Fruit fly (Drosophila melanogaster) whole organism, embryonic: ENCODE data around the gene armi.

Experiments
- Ada2b ChIP-seq: fragments of 200-800 bp; sonication (Bioruptor generic); IDR thresholded peaks from 2 replicates; pipeline ENCODE4 v1.3.6; 2022; ENCODE audit warnings: missing biosample characterization, missing genetic modification characterization
- Adf1 ChIP-seq: fragments of 200-800 bp; sonication (Bioruptor generic); IDR thresholded peaks from 2 replicates; pipeline ENCODE4 v1.3.6; 2022; ENCODE audit warnings: missing biosample characterization, missing genetic modification characterization
- CG10267 ChIP-seq: fragments of 200-800 bp; sonication (Bioruptor generic); optimal IDR thresholded peaks from 2 replicates; lab custom pipeline; 2018; ENCODE audit warnings: missing biosample characterization, mild to moderate bottlenecking, missing genetic modification characterization, moderate library complexity
- CG11456 ChIP-seq: fragments of 200-800 bp; sonication (Bioruptor generic); IDR thresholded peaks from 3 replicates; pipeline ENCODE4 v1.3.6; 2022; ENCODE audit warnings: missing biosample characterization, missing genetic modification characterization
- CG12769 ChIP-seq: fragments of 200-800 bp; sonication (Bioruptor generic); optimal IDR thresholded peaks from 2 replicates; lab custom pipeline; 2019; ENCODE audit warnings: missing biosample characterization, mild to moderate bottlenecking, missing genetic modification characterization, moderate library complexity
- CG15011 ChIP-seq: fragments of 200-800 bp; sonication (Bioruptor generic); optimal IDR thresholded peaks from 3 replicates; lab custom pipeline; 2018; ENCODE audit warnings: missing biosample characterization, mild to moderate bottlenecking, missing genetic modification characterization
- CG1602 ChIP-seq: fragments of 200-800 bp; sonication (Bioruptor generic); optimal IDR thresholded peaks from 3 replicates; lab custom pipeline; 2016; ENCODE audit warnings: missing biosample characterization, missing genetic modification characterization
- CG1603 ChIP-seq: fragments of 200-800 bp; sonication (Bioruptor generic); optimal IDR thresholded peaks from 2 replicates; lab custom pipeline; 2019; ENCODE audit warnings: missing biosample characterization, mild to moderate bottlenecking, missing genetic modification characterization, moderate library complexity
- CG17385 ChIP-seq: fragments of 200-800 bp; sonication (Bioruptor generic); optimal IDR thresholded peaks from 3 replicates; lab custom pipeline; 2018; ENCODE audit warnings: missing biosample characterization, mild to moderate bottlenecking, missing genetic modification characterization
- CG2199 ChIP-seq: fragments of 200-800 bp; sonication (Bioruptor generic); IDR thresholded peaks from 3 replicates; pipeline ENCODE4 v1.3.6; 2022; ENCODE audit warnings: missing biosample characterization, missing genetic modification characterization
- CG2889 ChIP-seq: fragments of 200-800 bp; sonication (Bioruptor generic); IDR thresholded peaks from 3 replicates; pipeline ENCODE4 v1.3.6; 2022; ENCODE audit warnings: missing biosample characterization, missing genetic modification characterization
- CG3065 ChIP-seq: fragments of 200-800 bp; sonication (Bioruptor generic); optimal IDR thresholded peaks from 2 replicates; lab custom pipeline; 2016; ENCODE audit warnings: missing biosample characterization, missing genetic modification characterization
- CG3163 ChIP-seq: fragments of 200-800 bp; sonication (Bioruptor generic); optimal IDR thresholded peaks from 3 replicates; lab custom pipeline; 2016; ENCODE audit warnings: missing biosample characterization, missing genetic modification characterization
- CG3726 ChIP-seq: fragments of 200-800 bp; sonication (Bioruptor generic); IDR thresholded peaks from 3 replicates; pipeline ENCODE4, ENCODE4 v1.3.6; 2022; ENCODE audit warnings: missing biosample characterization, missing genetic modification characterization
- CG4404 ChIP-seq: fragments of 200-800 bp; sonication (Bioruptor generic); IDR thresholded peaks from 2 replicates; pipeline ENCODE4 v1.3.6; 2022; ENCODE audit warnings: missing biosample characterization, missing genetic modification characterization
- CG6813 ChIP-seq: fragments of 200-800 bp; sonication (Bioruptor generic); optimal IDR thresholded peaks from 2 replicates; lab custom pipeline; 2017; ENCODE audit warnings: missing biosample characterization, missing genetic modification characterization, mild to moderate bottlenecking, moderate library complexity, missing genetic modification reagents
- CG7786 ChIP-seq: fragments of 200-800 bp; sonication (Bioruptor generic); optimal IDR thresholded peaks from 2 replicates; lab custom pipeline; 2016; ENCODE audit warnings: missing biosample characterization, missing genetic modification characterization
- CG8388 ChIP-seq: fragments of 200-800 bp; sonication (Bioruptor generic); optimal IDR thresholded peaks from 2 replicates; lab custom pipeline; 2019; ENCODE audit warnings: missing biosample characterization, mild to moderate bottlenecking, missing genetic modification characterization, moderate library complexity
- CG9727 ChIP-seq: fragments of 200-800 bp; sonication (Bioruptor generic); optimal IDR thresholded peaks from 3 replicates; lab custom pipeline; 2017; ENCODE audit warnings: missing biosample characterization, mild to moderate bottlenecking, missing genetic modification characterization
- Dll ChIP-seq: fragments of 200-800 bp; sonication (Bioruptor generic); IDR thresholded peaks from 4 replicates; pipeline ENCODE4 v1.3.6; 2022; ENCODE audit warnings: missing biosample characterization, missing genetic modification characterization; ENCODE audit not compliant: partially characterized antibody
- Med ChIP-seq: fragments of 200-800 bp; sonication (Bioruptor generic); peaks from one replicate; lab custom pipeline; 2016; ENCODE audit warnings: missing biosample characterization, missing genetic modification characterization, mild to moderate bottlenecking, inconsistent platforms, moderate library complexity
- NfI ChIP-seq: fragments of 200-800 bp; sonication (Bioruptor generic); optimal IDR thresholded peaks from 3 replicates; lab custom pipeline; 2018; ENCODE audit warnings: missing biosample characterization, mild to moderate bottlenecking, missing genetic modification characterization, moderate library complexity
- PHDP ChIP-seq: fragments of 200-800 bp; sonication (Bioruptor generic); optimal IDR thresholded peaks from 3 replicates; lab custom pipeline; 2018; ENCODE audit warnings: missing biosample characterization, mild to moderate bottlenecking, missing genetic modification characterization, moderate library complexity
- Ptx1 ChIP-seq: fragments of 200-800 bp; sonication (Bioruptor generic); IDR thresholded peaks from 2 replicates; pipeline ENCODE4 v1.3.6; 2022; ENCODE audit warnings: missing biosample characterization, missing genetic modification characterization
- Rx ChIP-seq: fragments of 200-800 bp; sonication (Bioruptor generic); IDR thresholded peaks from 2 replicates; pipeline ENCODE4 v1.3.6; 2022; ENCODE audit warnings: missing biosample characterization, missing genetic modification characterization
- Six4 ChIP-seq: fragments of 200-800 bp; sonication (Bioruptor generic); optimal IDR thresholded peaks from 2 replicates; lab custom pipeline; 2016; ENCODE audit warnings: missing biosample characterization, missing genetic modification characterization
- Ssrp ChIP-seq: fragments of 200-800 bp; sonication (Bioruptor generic); optimal IDR thresholded peaks from 2 replicates; lab custom pipeline; 2018; ENCODE audit warnings: missing biosample characterization, mild to moderate bottlenecking, missing genetic modification characterization, moderate library complexity
- Stat92E ChIP-seq, 3 experiments: fragments of >200 bp in 2 of 3; fragments of 200-800 bp in 1 of 3; sonication (Bioruptor generic) in 1 of 3; optimal IDR thresholded peaks; 2 replicates each; lab custom pipeline; 2017 to 2019; ENCODE audit warnings: missing biosample characterization in 3 of 3, missing genetic modification characterization in 3 of 3, mild to moderate bottlenecking in 1 of 3, moderate library complexity in 1 of 3
- cg ChIP-seq: fragments of 200-800 bp; sonication (Bioruptor generic); optimal IDR thresholded peaks from 3 replicates; lab custom pipeline; 2019; ENCODE audit warnings: missing biosample characterization, mild to moderate bottlenecking, missing genetic modification characterization, moderate library complexity
- chn ChIP-seq: fragments of 200-800 bp; sonication (Bioruptor generic); optimal IDR thresholded peaks from 2 replicates; lab custom pipeline; 2016; ENCODE audit warnings: missing biosample characterization, missing genetic modification characterization
- dysf ChIP-seq: fragments of 200-800 bp; sonication (Bioruptor generic); IDR thresholded peaks from 3 replicates; pipeline ENCODE4 v1.3.6; 2022; ENCODE audit warnings: missing biosample characterization, missing genetic modification characterization
- en ChIP-seq: fragments of 200-800 bp; sonication (Bioruptor generic); optimal IDR thresholded peaks from 2 replicates; lab custom pipeline; 2016; ENCODE audit warnings: missing biosample characterization, missing genetic modification characterization
- esg ChIP-seq: fragments of 200-800 bp; sonication (Bioruptor generic); conservative IDR thresholded peaks from 2 replicates; pipeline ENCODE4 v1.3.6; 2022; ENCODE audit warnings: missing biosample characterization, missing genetic modification characterization
- eve ChIP-seq, 2 experiments: fragments of >200 bp; optimal IDR thresholded peaks; 2 replicates each; lab custom pipeline; 2017; ENCODE audit warnings: missing biosample characterization in 2 of 2, missing genetic modification characterization in 2 of 2
- fru ChIP-seq: fragments of >200 bp; optimal IDR thresholded peaks from 2 replicates; lab custom pipeline; 2017
- hth ChIP-seq: fragments of >200 bp; optimal IDR thresholded peaks from 2 replicates; lab custom pipeline; 2017; ENCODE audit warnings: inconsistent platforms
- pan ChIP-seq, 4 experiments: fragments of >200 bp in 3 of 4; fragments of 200-800 bp in 1 of 4; sonication (Bioruptor generic) in 1 of 4; optimal IDR thresholded peaks in 3 of 4; IDR thresholded peaks in 1 of 4; 2 replicates each; pipeline versions ENCODE4 v1.3.6 to Lab custom; 2017 to 2022; ENCODE audit warnings: missing biosample characterization in 2 of 4, missing genetic modification characterization in 2 of 4, mixed read lengths in 1 of 4
- pho ChIP-seq: fragments of 200-800 bp; sonication (Bioruptor generic); optimal IDR thresholded peaks from 2 replicates; lab custom pipeline; 2016; ENCODE audit warnings: missing biosample characterization, missing genetic modification characterization
- prd ChIP-seq, 3 experiments: fragments of >200 bp in 2 of 3; fragments of 200-800 bp in 1 of 3; sonication (Bioruptor generic) in 1 of 3; optimal IDR thresholded peaks in 2 of 3; IDR thresholded peaks in 1 of 3; 2 replicates in 2 of 3; 3 replicates in 1 of 3; pipeline versions ENCODE4 v1.3.6 to Lab custom; 2017 to 2022; ENCODE audit warnings: missing biosample characterization in 1 of 3, missing genetic modification characterization in 1 of 3
- pzg ChIP-seq: fragments of 200-800 bp; sonication (Bioruptor generic); optimal IDR thresholded peaks from 3 replicates; lab custom pipeline; 2018; ENCODE audit warnings: missing biosample characterization, mild to moderate bottlenecking, missing genetic modification characterization, moderate library complexity
- rib ChIP-seq: fragments of 200-800 bp; sonication (Bioruptor generic); IDR thresholded peaks from 2 replicates; pipeline ENCODE4 v1.3.6; 2022; ENCODE audit warnings: missing biosample characterization, missing genetic modification characterization
- run ChIP-seq: fragments of 200-800 bp; sonication (Bioruptor generic); optimal IDR thresholded peaks from 3 replicates; lab custom pipeline; 2018; ENCODE audit warnings: missing biosample characterization, mild to moderate bottlenecking, missing genetic modification characterization
- sob ChIP-seq: fragments of 200-800 bp; sonication (Bioruptor generic); IDR thresholded peaks from 2 replicates; pipeline ENCODE4 v1.3.6; 2022; ENCODE audit warnings: missing biosample characterization, missing genetic modification characterization
- sr ChIP-seq: fragments of 200-800 bp; sonication (Bioruptor generic); IDR thresholded peaks from 3 replicates; pipeline ENCODE4 v1.3.6; 2022; ENCODE audit warnings: missing biosample characterization, missing genetic modification characterization
- sug ChIP-seq: fragments of 200-800 bp; optimal IDR thresholded peaks from 2 replicates; lab custom pipeline; 2019; ENCODE audit warnings: missing biosample characterization, mild to moderate bottlenecking, missing genetic modification characterization, moderate library complexity
- tll ChIP-seq, 2 experiments: fragments of 200-800 bp in 1 of 2; fragments of >200 bp in 1 of 2; sonication (Bioruptor generic) in 1 of 2; optimal IDR thresholded peaks; 2 replicates each; lab custom pipeline; 2017 to 2019; ENCODE audit warnings: missing biosample characterization in 2 of 2, missing genetic modification characterization in 2 of 2, mild to moderate bottlenecking in 1 of 2, moderate library complexity in 1 of 2
- toy ChIP-seq: fragments of 200-800 bp; sonication (Bioruptor generic); IDR thresholded peaks from 2 replicates; pipeline ENCODE4 v1.3.6; 2022; ENCODE audit warnings: missing biosample characterization, missing genetic modification characterization
- zen ChIP-seq: fragments of 200-800 bp; sonication (Bioruptor generic); optimal IDR thresholded peaks from 3 replicates; lab custom pipeline; 2018; ENCODE audit warnings: missing biosample characterization, mild to moderate bottlenecking, missing genetic modification characterization, moderate library complexity

armi gene

DNA sequence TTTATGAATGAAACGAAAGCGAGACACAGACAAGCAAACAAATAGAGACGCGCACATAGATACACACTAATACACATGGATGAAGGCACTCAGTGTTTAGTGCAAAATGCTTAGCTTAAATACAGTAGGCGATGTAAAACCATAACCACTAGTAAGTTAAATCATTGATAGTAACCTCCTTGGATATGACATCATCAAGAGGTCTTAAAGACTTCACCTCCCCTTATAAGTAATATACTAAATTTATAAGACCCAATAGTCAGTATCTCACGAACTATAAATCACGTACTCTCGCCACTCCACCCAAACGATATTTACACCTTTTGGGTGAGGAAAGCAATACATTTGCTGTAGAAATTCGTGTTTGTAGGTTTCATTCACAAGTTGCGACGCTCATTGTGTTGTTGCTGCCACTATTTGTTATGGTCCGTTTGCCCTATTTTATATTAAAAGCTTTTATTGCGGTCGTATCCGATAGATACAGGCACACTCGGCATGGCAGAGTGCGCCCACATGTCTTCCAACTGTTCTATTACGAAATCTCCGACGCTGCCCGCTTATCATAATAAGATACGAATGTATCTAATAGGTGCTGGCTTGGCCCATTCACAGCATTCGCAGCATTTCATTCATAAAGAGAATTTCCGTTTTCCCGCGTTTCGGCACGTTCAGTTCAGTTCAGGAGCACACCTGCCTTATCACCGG, 23.3 kb upstream of the armi start:
- TF ChIP-seq eve (GFP tag; optimal IDR thresholded peaks at IDR 0.05; lab: Kevin White, UChicago) (peak in 1 of 2 experiments; percentile 25), pan (optimal IDR thresholded peaks at IDR 0.05; lab: Kevin White, UChicago) (no peak), pan (GFP tag; optimal IDR thresholded peaks at IDR 0.05 in 1 of 2, IDR thresholded peaks at IDR 0.05 in 1 of 2) (no peak), Stat92E (GFP tag; optimal IDR thresholded peaks at IDR 0.05; lab: Kevin White, UChicago) (no peak), cg (peak; percentile 50), CG2199 (GFP tag; lab: Robert Waterston, UW) (peak; percentile 77; the same call in 2 of the 3 replicates), dysf (no peak), CG12769 (tag; lab: Kevin White, UChicago) (peak; percentile 15), sr (GFP tag; lab: Robert Waterston, UW) (peak; percentile 65; the same call in 1 of the 3 replicates), Dll (GFP tag; lab: Robert Waterston, UW) (0 out of 4 replicates have a peak, but pooled peaks have one; percentile 25), CG10267 (tag; lab: Kevin White, UChicago) (no peak), esg (GFP tag; lab: Robert Waterston, UW) (no peak)

DNA sequence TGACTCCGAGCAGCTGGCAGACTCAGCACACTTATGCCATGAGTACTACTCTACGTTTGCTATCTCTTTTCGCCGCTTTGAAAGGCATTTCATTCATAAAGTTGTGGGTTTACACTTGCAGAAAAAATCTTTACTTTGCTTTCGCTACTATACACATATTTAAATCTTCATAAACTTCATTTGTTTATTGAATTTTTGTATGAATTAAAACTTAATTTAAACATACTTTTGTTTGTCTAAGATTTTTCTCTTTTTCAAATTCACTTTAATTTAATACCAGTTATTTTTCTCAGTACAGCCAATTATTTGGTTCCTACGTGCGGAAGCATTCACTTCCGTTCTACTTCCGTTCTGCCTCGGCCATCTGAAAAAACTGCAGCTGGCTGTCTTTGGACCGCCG, 22.6 kb upstream of the armi start:
- no peak for TF ChIP-seq Adf1 (GFP tag; lab: Robert Waterston, UW)
- TF ChIP-seq CG9727: peak; percentile 85
- no peak for TF ChIP-seq fru
- peak; percentile 73 for TF ChIP-seq Med (GFP tag; lab: Kevin White, UChicago)
- TF ChIP-seq Ptx1: peak; percentile 63
- peak; percentile 8 for TF ChIP-seq NfI (GFP tag; lab: Kevin White, UChicago)
- peak; percentile 47; the same call in 1 of the 3 replicates for TF ChIP-seq CG2889 (GFP tag; lab: Robert Waterston, UW)
- TF ChIP-seq rib (GFP tag; lab: Robert Waterston, UW): no peak
- TF ChIP-seq tll (GFP tag; optimal IDR thresholded peaks at IDR 0.05; lab: Kevin White, UChicago): no peak
- TF ChIP-seq sob (GFP tag; lab: Robert Waterston, UW): peak; percentile 48
- no peak for TF ChIP-seq sug (tag; lab: Kevin White, UChicago)
- no peak for TF ChIP-seq hth
- peak; percentile 33 for TF ChIP-seq CG15011 (GFP tag; lab: Kevin White, UChicago)
- peak; percentile 40 for TF ChIP-seq chn (GFP tag; lab: Kevin White, UChicago)
- peak; percentile 69 for TF ChIP-seq CG17385 (GFP tag; lab: Kevin White, UChicago)
- TF ChIP-seq Ssrp: peak; percentile 63
- no peak for TF ChIP-seq prd (optimal IDR thresholded peaks at IDR 0.05; lab: Kevin White, UChicago)
- peak; percentile 84 for TF ChIP-seq prd (GFP tag; IDR thresholded peaks at IDR 0.05; lab: Robert Waterston, UW)
- TF ChIP-seq toy (GFP tag; lab: Robert Waterston, UW): no peak
- no peak for TF ChIP-seq Rx (GFP tag; lab: Robert Waterston, UW)
- TF ChIP-seq CG7786 (GFP tag; lab: Kevin White, UChicago): peak; percentile 10
- TF ChIP-seq Six4: peak; percentile 59
- 0 out of 3 replicates have a peak, but pooled peaks have one; percentile 61 for TF ChIP-seq CG3726 (GFP tag; lab: Robert Waterston, UW)
- peak; percentile 54 for TF ChIP-seq Ada2b (GFP tag; lab: Robert Waterston, UW)
- peak; percentile 14 for TF ChIP-seq CG3065 (GFP tag; lab: Kevin White, UChicago)
- no peak for TF ChIP-seq CG3163
- peak; percentile 59 for TF ChIP-seq CG1602 (GFP tag; lab: Kevin White, UChicago)
- TF ChIP-seq CG8388 (GFP tag; lab: Kevin White, UChicago): peak; percentile 80
- TF ChIP-seq pho (GFP tag; lab: Kevin White, UChicago): peak; percentile 11
- no peak for TF ChIP-seq CG1603 (tag; lab: Kevin White, UChicago)
- peak; percentile 32 for TF ChIP-seq CG6813
- no peak for TF ChIP-seq pzg
- peak; percentile 65 for TF ChIP-seq zen (tag; lab: Kevin White, UChicago)
- TF ChIP-seq en: peak; percentile 28
- peak; percentile 59 for TF ChIP-seq CG4404 (GFP tag; lab: Robert Waterston, UW)
- no peak for TF ChIP-seq CG11456 (GFP tag; lab: Robert Waterston, UW)
- peak; percentile 71 for TF ChIP-seq PHDP (tag; lab: Kevin White, UChicago)
- peak; percentile 44 for TF ChIP-seq run (tag; lab: Kevin White, UChicago)
